Worm (Caenorhabditis elegans) whole organism, L1 larva: ENCODE data around the gene F25H9.7.
A peak's percentile ranks its signal among the peaks of the same experiment; 100 is the strongest.

Experiments
- C16A3.4 ChIP-seq: fragments of 150-350 bp; optimal IDR thresholded peaks from 2 replicates; lab custom pipeline; 2014; ENCODE audit warnings: missing biosample characterization, missing genetic modification characterization
- C34B4.2 ChIP-seq: sonication (generic microtip); optimal IDR thresholded peaks from 2 replicates; lab custom pipeline; 2017; ENCODE audit warnings: mild to moderate bottlenecking, missing genetic modification characterization, missing compliant biosample characterization
- F16B12.6 ChIP-seq: fragments of 150-350 bp; optimal IDR thresholded peaks from 2 replicates; lab custom pipeline; 2014; ENCODE audit warnings: missing biosample characterization, missing genetic modification characterization
- Y116A8C.19 ChIP-seq: sonication (generic microtip); optimal IDR thresholded peaks from 2 replicates; lab custom pipeline; 2016; ENCODE audit warnings: missing compliant biosample characterization, missing genetic modification characterization, borderline replicate concordance
- ama-1 ChIP-seq: fragments of 150-350 bp; optimal IDR thresholded peaks from 2 replicates; lab custom pipeline; 2014
- ceh-90 ChIP-seq: sonication (generic microtip); optimal IDR thresholded peaks from 2 replicates; lab custom pipeline; 2016; ENCODE audit warnings: missing genetic modification characterization, missing compliant biosample characterization
- ces-1 ChIP-seq: fragments of 150-350 bp; optimal IDR thresholded peaks from 2 replicates; lab custom pipeline; 2014; ENCODE audit warnings: missing biosample characterization, missing genetic modification reagents, missing genetic modification characterization
- dpl-1 ChIP-seq, 3 experiments: fragments of 150-350 bp in 2 of 3; sonication (generic microtip) in 1 of 3; optimal IDR thresholded peaks; 2 replicates each; lab custom pipeline; 2014 to 2017; ENCODE audit warnings: missing biosample characterization in 3 of 3, missing genetic modification characterization in 3 of 3, missing genetic modification reagents in 3 of 3
- dsc-1 ChIP-seq: sonication (generic microtip); optimal IDR thresholded peaks from 2 replicates; lab custom pipeline; 2016; ENCODE audit warnings: mild to moderate bottlenecking, missing genetic modification characterization, missing compliant biosample characterization
- efl-3 ChIP-seq: fragments of 200-800 bp; sonication (Bioruptor generic); optimal IDR thresholded peaks from 2 replicates; lab custom pipeline; 2018; ENCODE audit warnings: mild to moderate bottlenecking, missing genetic modification characterization, missing compliant biosample characterization
- elt-2 ChIP-seq: sonication (generic microtip); optimal IDR thresholded peaks from 2 replicates; lab custom pipeline; 2016; ENCODE audit warnings: missing genetic modification characterization, mild to moderate bottlenecking, inconsistent platforms, missing compliant biosample characterization, missing genetic modification reagents
- elt-3 ChIP-seq, 6 experiments: fragments of 150-350 bp in 1 of 6; sonication (generic microtip); optimal IDR thresholded peaks; 2 replicates each; lab custom pipeline; 2017 to 2018; ENCODE audit warnings: missing biosample characterization in 6 of 6, missing genetic modification characterization in 6 of 6, inconsistent platforms in 1 of 6
- ets-5 ChIP-seq: fragments of 200-800 bp; sonication (Bioruptor generic); IDR thresholded peaks from 2 replicates; pipeline ENCODE4 v1.3.6; 2022; ENCODE audit warnings: missing genetic modification characterization, missing compliant biosample characterization
- fkh-8 ChIP-seq: sonication (generic microtip); optimal IDR thresholded peaks from 2 replicates; lab custom pipeline; 2016; ENCODE audit warnings: mild to moderate bottlenecking, missing genetic modification characterization, missing compliant biosample characterization
- grh-1 ChIP-seq: fragments of 200-800 bp; sonication (Bioruptor generic); IDR thresholded peaks from 2 replicates; pipeline ENCODE4 v1.3.6; 2022; ENCODE audit warnings: missing genetic modification reagents, missing genetic modification characterization, missing compliant biosample characterization
- hlh-17 ChIP-seq: fragments of 200-800 bp; sonication (Bioruptor generic); optimal IDR thresholded peaks from 2 replicates; lab custom pipeline; 2018; ENCODE audit warnings: missing genetic modification characterization, mild to moderate bottlenecking, missing compliant biosample characterization, moderate library complexity, borderline replicate concordance
- irx-1 ChIP-seq: sonication (generic microtip); optimal IDR thresholded peaks from 2 replicates; lab custom pipeline; 2016; ENCODE audit warnings: missing genetic modification characterization, missing compliant biosample characterization
- lin-14 ChIP-seq: fragments of 200-800 bp; sonication (Bioruptor generic); optimal IDR thresholded peaks from 2 replicates; lab custom pipeline; 2018; ENCODE audit warnings: mild to moderate bottlenecking, missing genetic modification characterization, moderate library complexity, missing compliant biosample characterization
- lin-15B ChIP-seq: fragments of 150-350 bp; sonication (generic microtip); optimal IDR thresholded peaks from 3 replicates; lab custom pipeline; 2014; ENCODE audit warnings: missing biosample characterization, missing genetic modification characterization
- lin-35 ChIP-seq, 2 experiments: fragments of 150-350 bp; optimal IDR thresholded peaks; 2 replicates each; lab custom pipeline; 2014; ENCODE audit warnings: missing biosample characterization in 2 of 2, missing genetic modification characterization in 2 of 2, missing genetic modification reagents in 2 of 2
- mef-2 ChIP-seq: fragments of 150-350 bp; optimal IDR thresholded peaks from 2 replicates; lab custom pipeline; 2014; ENCODE audit warnings: missing biosample characterization, missing genetic modification characterization
- mep-1 ChIP-seq: fragments of 150-350 bp; optimal IDR thresholded peaks from 2 replicates; lab custom pipeline; 2014; ENCODE audit warnings: missing biosample characterization, missing genetic modification characterization
- nhr-12 ChIP-seq: sonication (generic microtip); optimal IDR thresholded peaks from 2 replicates; lab custom pipeline; 2017; ENCODE audit warnings: missing biosample characterization, missing genetic modification characterization
- nhr-19 ChIP-seq: fragments of 200-800 bp; sonication (Bioruptor generic); conservative IDR thresholded peaks from 2 replicates; pipeline ENCODE4 v1.3.6; 2022; ENCODE audit warnings: missing genetic modification characterization, missing compliant biosample characterization
- nhr-20 ChIP-seq: sonication (generic microtip); optimal IDR thresholded peaks from 2 replicates; lab custom pipeline; 2016; ENCODE audit warnings: mild to moderate bottlenecking, missing genetic modification characterization, missing compliant biosample characterization
- nhr-77 ChIP-seq: fragments of 150-350 bp; optimal IDR thresholded peaks from 2 replicates; lab custom pipeline; 2014; ENCODE audit warnings: missing biosample characterization, missing genetic modification characterization
- nhr-90 ChIP-seq: sonication (generic microtip); optimal IDR thresholded peaks from 2 replicates; lab custom pipeline; 2016; ENCODE audit warnings: mild to moderate bottlenecking, missing genetic modification characterization, missing compliant biosample characterization; ENCODE audit not compliant: poor library complexity
- pag-3 ChIP-seq: sonication (generic microtip); optimal IDR thresholded peaks from 2 replicates; lab custom pipeline; 2017; ENCODE audit warnings: missing genetic modification characterization, mild to moderate bottlenecking, missing compliant biosample characterization, antibody characterized with exemption, borderline replicate concordance; ENCODE audit not compliant: insufficient read depth
- pax-3 ChIP-seq: fragments of 200-800 bp; sonication (Bioruptor generic); optimal IDR thresholded peaks from 2 replicates; lab custom pipeline; 2018; ENCODE audit warnings: mild to moderate bottlenecking, missing genetic modification characterization, moderate library complexity, missing compliant biosample characterization
- sox-4 ChIP-seq: sonication (generic microtip); optimal IDR thresholded peaks from 2 replicates; lab custom pipeline; 2016; ENCODE audit warnings: missing genetic modification characterization, missing compliant biosample characterization
- swsn-7 ChIP-seq: sonication (generic microtip); optimal IDR thresholded peaks from 2 replicates; lab custom pipeline; 2016; ENCODE audit warnings: missing genetic modification characterization, missing compliant biosample characterization
- tbx-2 ChIP-seq: sonication (generic microtip); optimal IDR thresholded peaks from 2 replicates; lab custom pipeline; 2016; ENCODE audit warnings: missing genetic modification characterization, missing compliant biosample characterization
- tlp-1 ChIP-seq: fragments of 150-350 bp; optimal IDR thresholded peaks from 2 replicates; lab custom pipeline; 2014; ENCODE audit warnings: missing biosample characterization, missing genetic modification characterization
- unc-130 ChIP-seq: fragments of 150-350 bp; optimal IDR thresholded peaks from 2 replicates; lab custom pipeline; 2017; ENCODE audit warnings: missing biosample characterization, missing genetic modification characterization, inconsistent platforms
- unc-98 ChIP-seq: fragments of 200-800 bp; sonication (Bioruptor generic); IDR thresholded peaks from 2 replicates; pipeline ENCODE4 v1.3.6; 2022; ENCODE audit warnings: missing genetic modification characterization, missing compliant biosample characterization
- xbp-1 ChIP-seq: sonication (generic microtip); optimal IDR thresholded peaks from 2 replicates; lab custom pipeline; 2016; ENCODE audit warnings: missing genetic modification characterization, missing compliant biosample characterization

F25H9.7 gene

ce11 chrV:13468190-13468765 is at the start of gene F25H9.7, which contains the start of gene F25H9.6 (continued):
- TF ChIP-seq C34B4.2 (tag; lab: Kevin White, UChicago) (peak; percentile 75), ets-5 (GFP tag; lab: Robert Waterston, UW) (no peak), nhr-19 (peak; percentile 93), efl-3 (GFP tag; lab: Kevin White, UChicago) (peak; percentile 88), nhr-12 (no peak), F16B12.6 (tag; lab: Kevin White, UChicago) (peak; percentile 62), lin-14 (GFP tag; lab: Kevin White, UChicago) (peak; percentile 87), elt-3 (tag; optimal IDR thresholded peaks at IDR 0.05; lab: Kevin White, UChicago) (peak in 3 of 6 experiments; percentile 15 to 77 (median 54)), unc-98 (peak; percentile 91), nhr-77 (peak; percentile 41), pax-3 (peak; percentile 100), dpl-1 (GFP tag; optimal IDR thresholded peaks at IDR 0.05; lab: Kevin White, UChicago) (peak; percentile 70 to 85 (median 79)), xbp-1 (tag; lab: Kevin White, UChicago) (peak; percentile 91), nhr-90 (tag; lab: Kevin White, UChicago) (peak; percentile 98), C16A3.4 (peak; percentile 56), ama-1 (lab: Kevin White, UChicago) (no peak), Y116A8C.19 (tag; lab: Kevin White, UChicago) (peak; percentile 98), irx-1 (tag; lab: Kevin White, UChicago) (peak; percentile 97), pag-3 (tag; lab: Kevin White, UChicago) (no peak), tbx-2 (tag; lab: Kevin White, UChicago) (peak; percentile 97), elt-2 (tag; lab: Kevin White, UChicago) (peak; percentile 87), ces-1 (GFP tag; lab: Kevin White, UChicago) (no peak), swsn-7 (tag; lab: Kevin White, UChicago) (peak; percentile 94), nhr-20 (tag; lab: Kevin White, UChicago) (peak; percentile 94), tlp-1 (no peak), lin-35 (GFP tag; optimal IDR thresholded peaks at IDR 0.05; lab: Kevin White, UChicago) (peak; percentile 63 to 84), grh-1 (GFP tag; lab: Robert Waterston, UW) (peak; percentile 85), ceh-90 (peak; percentile 95), mef-2 (tag; lab: Kevin White, UChicago) (peak; percentile 52), lin-15B (tag; lab: Kevin White, UChicago) (peak; percentile 66), mep-1 (tag; lab: Kevin White, UChicago) (peak; percentile 89), sox-4 (tag; lab: Kevin White, UChicago) (peak; percentile 97)

ce11 chrV:13420640-13421039 is 47.5 kb upstream of the F25H9.7 start, which contains the start of gene srv-8:
Gene srv-8, minus strand, starts transcription at chrV:13420740.
- peak; percentile 45 for TF ChIP-seq fkh-8 (tag; lab: Kevin White, UChicago)
- TF ChIP-seq nhr-19, result no peak

ce11 chrV:13421697-13422096 is 46.5 kb upstream of the F25H9.7 start:
- no peak for TF ChIP-seq dsc-1 (tag; lab: Kevin White, UChicago)
- TF ChIP-seq elt-2 (tag; lab: Kevin White, UChicago), result peak; percentile 90
- TF ChIP-seq, all 84 proteins: peak for 1

ce11 chrV:13423045-13423444 is 45.1 kb upstream of the F25H9.7 start, which contains the start of gene srv-9:
Gene srv-9, minus strand, starts transcription at chrV:13423145.
- TF ChIP-seq lin-35 (GFP tag; optimal IDR thresholded peaks at IDR 0.05; lab: Kevin White, UChicago) (no peak), unc-130 (tag; lab: Kevin White, UChicago) (no peak), hlh-17 (GFP tag; lab: Kevin White, UChicago) (no peak)
